Fruit fly (Drosophila melanogaster) whole organism, embryonic: ENCODE measurements around the gene Cyp4ac1.

Source experiments
- CG10565 ChIP-seq: fragments of 200-800 bp; sonication (Bioruptor generic); optimal IDR thresholded peaks from 3 replicates; lab custom pipeline; 2016; ENCODE audit warnings: missing biosample characterization, mild to moderate bottlenecking, missing genetic modification characterization
- CG11695 ChIP-seq: fragments of 200-800 bp; sonication (Bioruptor generic); IDR thresholded peaks from 3 replicates; pipeline ENCODE4 v1.3.6; 2022; ENCODE audit warnings: missing biosample characterization, missing genetic modification characterization
- CG12769 ChIP-seq: fragments of 200-800 bp; sonication (Bioruptor generic); optimal IDR thresholded peaks from 2 replicates; lab custom pipeline; 2019; ENCODE audit warnings: missing biosample characterization, mild to moderate bottlenecking, missing genetic modification characterization, moderate library complexity
- CG13296 ChIP-seq: fragments of 200-800 bp; sonication (Bioruptor generic); optimal IDR thresholded peaks from 3 replicates; lab custom pipeline; 2018; ENCODE audit warnings: missing biosample characterization, mild to moderate bottlenecking, missing genetic modification characterization
- CG13424 ChIP-seq: fragments of 200-800 bp; sonication (Bioruptor generic); optimal IDR thresholded peaks from 2 replicates; lab custom pipeline; 2019; ENCODE audit warnings: missing biosample characterization, mild to moderate bottlenecking, missing genetic modification characterization, moderate library complexity
- CG13775 ChIP-seq: fragments of 200-800 bp; sonication (Bioruptor generic); optimal IDR thresholded peaks from 3 replicates; lab custom pipeline; 2017; ENCODE audit warnings: missing biosample characterization, mild to moderate bottlenecking, missing genetic modification characterization
- CG14050 ChIP-seq: fragments of 200-800 bp; sonication (Bioruptor generic); IDR thresholded peaks from 3 replicates; pipeline ENCODE4 v1.3.6; 2022; ENCODE audit warnings: missing biosample characterization, missing genetic modification characterization
- CG14860 ChIP-seq: fragments of 200-800 bp; sonication (Bioruptor generic); IDR thresholded peaks from 3 replicates; pipeline ENCODE4 v1.3.6; 2022; ENCODE audit warnings: missing biosample characterization, missing genetic modification characterization; ENCODE audit not compliant: partially characterized antibody
- CG18262 ChIP-seq: fragments of 200-800 bp; optimal IDR thresholded peaks from 3 replicates; lab custom pipeline; 2019; ENCODE audit warnings: missing biosample characterization, mild to moderate bottlenecking, missing genetic modification characterization, moderate library complexity
- CG1832 ChIP-seq: fragments of 200-800 bp; sonication (Bioruptor generic); optimal IDR thresholded peaks from 2 replicates; lab custom pipeline; 2017; ENCODE audit warnings: missing biosample characterization, mild to moderate bottlenecking, missing genetic modification characterization, inconsistent platforms
- CG2712 ChIP-seq: fragments of 200-800 bp; optimal IDR thresholded peaks from 3 replicates; lab custom pipeline; 2019; ENCODE audit warnings: missing biosample characterization, mild to moderate bottlenecking, missing genetic modification characterization, moderate library complexity
- CG2889 ChIP-seq: fragments of 200-800 bp; sonication (Bioruptor generic); IDR thresholded peaks from 3 replicates; pipeline ENCODE4 v1.3.6; 2022; ENCODE audit warnings: missing biosample characterization, missing genetic modification characterization
- CG30431 ChIP-seq: fragments of 200-800 bp; sonication (Bioruptor generic); optimal IDR thresholded peaks from 2 replicates; lab custom pipeline; 2017; ENCODE audit warnings: missing biosample characterization, missing genetic modification characterization
- CG31365 ChIP-seq: fragments of 200-800 bp; sonication (Bioruptor generic); optimal IDR thresholded peaks from 2 replicates; lab custom pipeline; 2018; ENCODE audit warnings: missing biosample characterization, mild to moderate bottlenecking, missing genetic modification characterization
- CG4730 ChIP-seq: fragments of 200-800 bp; sonication (Bioruptor generic); IDR thresholded peaks from 2 replicates; pipeline ENCODE4 v1.3.6; 2022; ENCODE audit warnings: missing biosample characterization, missing genetic modification characterization
- CG5245 ChIP-seq: fragments of 200-800 bp; sonication (Bioruptor generic); optimal IDR thresholded peaks from 3 replicates; lab custom pipeline; 2016; ENCODE audit warnings: missing biosample characterization, missing genetic modification characterization
- CG5953 ChIP-seq: fragments of 200-800 bp; sonication (Bioruptor generic); IDR thresholded peaks from 2 replicates; pipeline ENCODE4 v1.3.6; 2022; ENCODE audit warnings: missing biosample characterization, missing genetic modification characterization
- CG6765 ChIP-seq: fragments of 200-800 bp; sonication (Bioruptor generic); optimal IDR thresholded peaks from 3 replicates; lab custom pipeline; 2017; ENCODE audit warnings: missing biosample characterization, mild to moderate bottlenecking, missing genetic modification characterization
- CG7271 ChIP-seq: fragments of 200-800 bp; sonication (Bioruptor generic); optimal IDR thresholded peaks from 2 replicates; lab custom pipeline; 2018; ENCODE audit warnings: missing biosample characterization, mild to moderate bottlenecking, missing genetic modification characterization, moderate library complexity
- CG8089 ChIP-seq: fragments of 200-800 bp; sonication (Bioruptor generic); optimal IDR thresholded peaks from 3 replicates; lab custom pipeline; 2016; ENCODE audit warnings: missing biosample characterization, missing genetic modification characterization
- CG9727 ChIP-seq: fragments of 200-800 bp; sonication (Bioruptor generic); optimal IDR thresholded peaks from 3 replicates; lab custom pipeline; 2017; ENCODE audit warnings: missing biosample characterization, mild to moderate bottlenecking, missing genetic modification characterization
- Dbx ChIP-seq: fragments of 200-800 bp; sonication (Bioruptor generic); IDR thresholded peaks from 3 replicates; pipeline ENCODE4 v1.3.6; 2022; ENCODE audit warnings: missing biosample characterization, missing genetic modification characterization
- Deaf1 ChIP-seq: fragments of 200-800 bp; optimal IDR thresholded peaks from 3 replicates; lab custom pipeline; 2019; ENCODE audit warnings: missing biosample characterization, mild to moderate bottlenecking, missing genetic modification characterization, moderate library complexity
- Dfd ChIP-seq, 2 experiments: fragments of >200 bp; optimal IDR thresholded peaks; 2 replicates each; lab custom pipeline; 2017; ENCODE audit warnings: missing biosample characterization in 2 of 2, missing genetic modification characterization in 2 of 2
- Doc2 ChIP-seq: fragments of 200-800 bp; sonication (Bioruptor generic); IDR thresholded peaks from 2 replicates; pipeline ENCODE4 v1.3.6; 2022; ENCODE audit warnings: missing biosample characterization, missing genetic modification characterization
- Gug ChIP-seq: fragments of 200-800 bp; sonication (Bioruptor generic); IDR thresholded peaks from 4 replicates; pipeline ENCODE4 v1.3.6; 2022; ENCODE audit warnings: missing biosample characterization, missing genetic modification characterization
- Hmx ChIP-seq: fragments of 200-800 bp; sonication (Bioruptor generic); optimal IDR thresholded peaks from 2 replicates; lab custom pipeline; 2016; ENCODE audit warnings: missing biosample characterization, missing genetic modification characterization
- Med ChIP-seq: fragments of 200-800 bp; sonication (Bioruptor generic); peaks from one replicate; lab custom pipeline; 2016; ENCODE audit warnings: missing biosample characterization, missing genetic modification characterization, mild to moderate bottlenecking, inconsistent platforms, moderate library complexity
- Myb ChIP-seq: fragments of 200-800 bp; sonication (Bioruptor generic); optimal IDR thresholded peaks from 2 replicates; lab custom pipeline; 2016; ENCODE audit warnings: missing biosample characterization, missing genetic modification characterization
- Nf-YB ChIP-seq: fragments of 200-800 bp; sonication (Bioruptor generic); optimal IDR thresholded peaks from 3 replicates; lab custom pipeline; 2019; ENCODE audit warnings: missing biosample characterization, mild to moderate bottlenecking, missing genetic modification characterization, moderate library complexity
- Nf-YC ChIP-seq: fragments of 200-800 bp; optimal IDR thresholded peaks from 3 replicates; lab custom pipeline; 2019; ENCODE audit warnings: missing biosample characterization, mild to moderate bottlenecking, missing genetic modification characterization, moderate library complexity
- Optix ChIP-seq: fragments of 200-800 bp; sonication (Bioruptor generic); IDR thresholded peaks from 3 replicates; pipeline ENCODE4 v1.3.6; 2022; ENCODE audit warnings: missing biosample characterization, missing genetic modification characterization
- Pdp1 ChIP-seq, 2 experiments: fragments of 200-800 bp; sonication (Bioruptor generic); optimal IDR thresholded peaks; 3 replicates each; lab custom pipeline; 2016; ENCODE audit warnings: missing biosample characterization in 2 of 2, missing genetic modification characterization in 2 of 2, mild to moderate bottlenecking in 1 of 2, moderate library complexity in 1 of 2
- YL-1 ChIP-seq: fragments of 200-800 bp; sonication (Bioruptor generic); optimal IDR thresholded peaks from 3 replicates; lab custom pipeline; 2017; ENCODE audit warnings: missing biosample characterization, mild to moderate bottlenecking, missing genetic modification characterization
- chn ChIP-seq: fragments of 200-800 bp; sonication (Bioruptor generic); optimal IDR thresholded peaks from 2 replicates; lab custom pipeline; 2016; ENCODE audit warnings: missing biosample characterization, missing genetic modification characterization
- crp ChIP-seq, 2 experiments: fragments of 200-800 bp; sonication (Bioruptor generic); optimal IDR thresholded peaks; 2 replicates in 1 of 2; 3 replicates in 1 of 2; lab custom pipeline; 2017; ENCODE audit warnings: missing biosample characterization in 2 of 2, missing genetic modification characterization in 2 of 2, mild to moderate bottlenecking in 1 of 2, moderate library complexity in 1 of 2
- dimm ChIP-seq: fragments of 200-800 bp; sonication (Bioruptor generic); IDR thresholded peaks from 2 replicates; pipeline ENCODE4 v1.3.6; 2022; ENCODE audit warnings: missing biosample characterization, missing genetic modification characterization
- dmrt99B ChIP-seq: fragments of 200-800 bp; sonication (Bioruptor generic); optimal IDR thresholded peaks from 2 replicates; lab custom pipeline; 2018; ENCODE audit warnings: missing biosample characterization, mild to moderate bottlenecking, missing genetic modification characterization, moderate library complexity
- fd64A ChIP-seq: fragments of 200-800 bp; sonication (Bioruptor generic); optimal IDR thresholded peaks from 3 replicates; lab custom pipeline; 2018; ENCODE audit warnings: missing biosample characterization, mild to moderate bottlenecking, missing genetic modification characterization
- hb ChIP-seq: fragments of 200-800 bp; sonication (Bioruptor generic); IDR thresholded peaks from 3 replicates; pipeline ENCODE4 v1.3.6; 2022; ENCODE audit warnings: missing biosample characterization, missing genetic modification characterization; ENCODE audit not compliant: partially characterized antibody
- jing ChIP-seq: fragments of 200-800 bp; sonication (Bioruptor generic); optimal IDR thresholded peaks from 2 replicates; lab custom pipeline; 2018; ENCODE audit warnings: missing biosample characterization, mild to moderate bottlenecking, missing genetic modification characterization
- lmd ChIP-seq: fragments of 200-800 bp; sonication (Bioruptor generic); IDR thresholded peaks from 2 replicates; pipeline ENCODE4 v1.3.6; 2022; ENCODE audit warnings: missing biosample characterization, missing genetic modification characterization
- phol ChIP-seq: fragments of 200-800 bp; sonication (Bioruptor generic); optimal IDR thresholded peaks from 3 replicates; lab custom pipeline; 2018; ENCODE audit warnings: missing biosample characterization, mild to moderate bottlenecking, missing genetic modification characterization, moderate library complexity
- pnt ChIP-seq: fragments of 200-800 bp; sonication (Bioruptor generic); optimal IDR thresholded peaks from 3 replicates; lab custom pipeline; 2016; ENCODE audit warnings: missing biosample characterization, missing genetic modification characterization
- scrt ChIP-seq: fragments of 200-800 bp; sonication (Bioruptor generic); optimal IDR thresholded peaks from 2 replicates; lab custom pipeline; 2018; ENCODE audit warnings: missing biosample characterization, mild to moderate bottlenecking, missing genetic modification characterization, moderate library complexity
- sna ChIP-seq: fragments of 200-800 bp; sonication (Bioruptor generic); IDR thresholded peaks from 2 replicates; pipeline ENCODE4 v1.3.6; 2022; ENCODE audit warnings: missing biosample characterization, missing genetic modification characterization; ENCODE audit not compliant: partially characterized antibody
- unpg ChIP-seq: fragments of 200-800 bp; sonication (Bioruptor generic); optimal IDR thresholded peaks from 3 replicates; lab custom pipeline; 2018; ENCODE audit warnings: missing biosample characterization, mild to moderate bottlenecking, missing genetic modification characterization, moderate library complexity
- wor ChIP-seq: fragments of 200-800 bp; sonication (Bioruptor generic); IDR thresholded peaks from 2 replicates; pipeline ENCODE4 v1.3.6; 2022; ENCODE audit warnings: missing biosample characterization, missing genetic modification characterization
- z ChIP-seq: fragments of 200-800 bp; sonication (Bioruptor generic); IDR thresholded peaks from 3 replicates; pipeline ENCODE4 v1.3.6; 2022; ENCODE audit warnings: missing biosample characterization, missing genetic modification characterization
- zfh2 ChIP-seq: fragments of 200-800 bp; sonication (Bioruptor generic); optimal IDR thresholded peaks from 2 replicates; lab custom pipeline; 2016; ENCODE audit warnings: missing biosample characterization, missing genetic modification characterization

Cyp4ac1 gene

dm6 chr2L:5292977-5293513 lies 29.2 kb downstream of the Cyp4ac1 start (continued):
- peak; percentile 43; the same call in 2 of the 3 replicates for TF ChIP-seq CG14050
- TF ChIP-seq z: peak; percentile 53; the same call in 1 of the 3 replicates
- peak; percentile 49 for TF ChIP-seq CG12769 (tag; lab: Kevin White, UChicago)
- no peak for TF ChIP-seq YL-1 (GFP tag; lab: Kevin White, UChicago)
- TF ChIP-seq CG14860 (GFP tag; lab: Robert Waterston, UW): no peak
- peak; percentile 65 for TF ChIP-seq fd64A (GFP tag; lab: Kevin White, UChicago)
- peak; percentile 91 for TF ChIP-seq CG2712
- peak; percentile 46 for TF ChIP-seq Deaf1
- peak; percentile 61 for TF ChIP-seq lmd
- no peak for TF ChIP-seq sna (GFP tag; lab: Robert Waterston, UW)
- peak; percentile 35 for TF ChIP-seq Myb (GFP tag; lab: Kevin White, UChicago)
- TF ChIP-seq CG6765: no peak
- peak in 1 of 2 experiments; percentile 27 for TF ChIP-seq crp (GFP tag; optimal IDR thresholded peaks at IDR 0.05; lab: Kevin White, UChicago)
- TF ChIP-seq CG8089 (GFP tag; lab: Kevin White, UChicago): peak; percentile 53
- peak; percentile 42 for TF ChIP-seq CG13296 (GFP tag; lab: Kevin White, UChicago)
- TF ChIP-seq CG1832 (GFP tag; lab: Kevin White, UChicago): peak; percentile 79
- TF ChIP-seq CG18262 (tag; lab: Kevin White, UChicago): peak; percentile 90
- peak; percentile 78 for TF ChIP-seq CG11695 (GFP tag; lab: Robert Waterston, UW)
- no peak for TF ChIP-seq Doc2 (GFP tag; lab: Robert Waterston, UW)
- TF ChIP-seq pnt (GFP tag; lab: Kevin White, UChicago): peak; percentile 76
- peak; percentile 81 for TF ChIP-seq CG9727 (GFP tag; lab: Kevin White, UChicago)
- peak; percentile 24 to 45 for TF ChIP-seq Pdp1 (GFP tag; optimal IDR thresholded peaks at IDR 0.05; lab: Kevin White, UChicago)
- TF ChIP-seq scrt (GFP tag; lab: Kevin White, UChicago): peak; percentile 49
- no peak for TF ChIP-seq CG2889 (GFP tag; lab: Robert Waterston, UW)
- TF ChIP-seq CG13424 (tag; lab: Kevin White, UChicago): peak; percentile 83
- TF ChIP-seq hb: no peak
- peak; percentile 55 for TF ChIP-seq CG5245 (GFP tag; lab: Kevin White, UChicago)
- peak; percentile 48 for TF ChIP-seq Nf-YC (tag; lab: Kevin White, UChicago)
- TF ChIP-seq chn (GFP tag; lab: Kevin White, UChicago): peak; percentile 44
- no peak for TF ChIP-seq zfh2 (GFP tag; lab: Kevin White, UChicago)
- TF ChIP-seq CG4730 (GFP tag; lab: Robert Waterston, UW): no peak
- TF ChIP-seq Dbx (GFP tag; lab: Robert Waterston, UW): no peak
- TF ChIP-seq wor (GFP tag; lab: Robert Waterston, UW): peak; percentile 44
- no peak for TF ChIP-seq Hmx (GFP tag; lab: Kevin White, UChicago)
- 0 out of 3 replicates have a peak, but pooled peaks have one; percentile 32 for TF ChIP-seq Optix
- TF ChIP-seq Nf-YB (GFP tag; lab: Kevin White, UChicago): peak; percentile 78
- TF ChIP-seq CG13775 (GFP tag; lab: Kevin White, UChicago): peak; percentile 48
- peak; percentile 16 for TF ChIP-seq CG10565 (GFP tag; lab: Kevin White, UChicago)
- 0 out of 4 replicates have a peak, but pooled peaks have one; percentile 21 for TF ChIP-seq Gug (GFP tag; lab: Robert Waterston, UW)
- peak; percentile 40 for TF ChIP-seq jing
- no peak for TF ChIP-seq CG5953 (GFP tag; lab: Robert Waterston, UW)
- no peak for TF ChIP-seq dimm (GFP tag; lab: Robert Waterston, UW)
- peak; percentile 88 for TF ChIP-seq Med (GFP tag; lab: Kevin White, UChicago)
- no peak for TF ChIP-seq Dfd (GFP tag; optimal IDR thresholded peaks at IDR 0.05; lab: Kevin White, UChicago)
- TF ChIP-seq dmrt99B (tag; lab: Kevin White, UChicago): peak; percentile 81
- TF ChIP-seq CG7271 (tag; lab: Kevin White, UChicago): no peak
- TF ChIP-seq phol (tag; lab: Kevin White, UChicago): peak; percentile 86
- TF ChIP-seq CG30431 (GFP tag; lab: Kevin White, UChicago): peak; percentile 32
- TF ChIP-seq unpg: peak; percentile 85
- TF ChIP-seq CG31365 (tag; lab: Kevin White, UChicago): peak; percentile 19
